Fruit fly (Drosophila melanogaster): ENCODE measurements around the gene CG12995.

Gene CG12995

dm6 chrX:17209897-17210296, at the start of gene CG12995:
TSS of gene CG12995 (minus strand) at chrX:17209997.
- no peak for TF ChIP-seq noc (tag; optimal IDR thresholded peaks at IDR 0.05)

dm6 chrX:17255677-17256076, 45.9 kb upstream of the CG12995 start:
- TF ChIP-seq noc (tag; optimal IDR thresholded peaks at IDR 0.05): no peak

dm6 chrX:17254094-17254493, 44.3 kb upstream of the CG12995 start:
- no peak for TF ChIP-seq noc (tag; optimal IDR thresholded peaks at IDR 0.05)

- TF ChIP-seq noc (tag; optimal IDR thresholded peaks at IDR 0.05): no peak
Observed at dm6 chrX:17249326-17249725, 39.5 kb upstream of the CG12995 start, which contains the start of gene CG8675. TSS of gene CG8675 (minus strand) at chrX:17249502.

dm6 chrX:17246916-17247315, 37.1 kb upstream of the CG12995 start, which contains the start of gene CG42854:
TSS of gene CG42854 (minus strand) at chrX:17247016.
- TF ChIP-seq noc (tag; optimal IDR thresholded peaks at IDR 0.05): no peak

dm6 chrX:17244854-17245253, 35.1 kb upstream of the CG12995 start, which contains the start of gene CG8915:
TSS of gene CG8915 (minus strand) at chrX:17245001.
- no peak for TF ChIP-seq noc (tag; optimal IDR thresholded peaks at IDR 0.05)

- TF ChIP-seq noc (tag; optimal IDR thresholded peaks at IDR 0.05): no peak
Observed at dm6 chrX:17237421-17237820, 27.6 kb upstream of the CG12995 start.

dm6 chrX:17236468-17236867, 26.7 kb upstream of the CG12995 start:
- no peak for TF ChIP-seq noc (tag; optimal IDR thresholded peaks at IDR 0.05)

- TF ChIP-seq noc (tag; optimal IDR thresholded peaks at IDR 0.05): no peak
Observed at dm6 chrX:17232642-17233041, 22.8 kb upstream of the CG12995 start, which contains the start of gene f. TSS of gene f (plus strand) at chrX:17232942.

- no peak for TF ChIP-seq noc (tag; optimal IDR thresholded peaks at IDR 0.05)
Observed at dm6 chrX:17230944-17231343, 21.1 kb upstream of the CG12995 start, which contains the start of gene CG10597. TSS of gene CG10597 (minus strand) at chrX:17231044.

dm6 chrX:17229475-17230169, 19.8 kb upstream of the CG12995 start:
- no peak for TF ChIP-seq noc (tag; optimal IDR thresholded peaks at IDR 0.05)

dm6 chrX:17227462-17227861, 17.7 kb upstream of the CG12995 start:
- no peak for TF ChIP-seq noc (tag; optimal IDR thresholded peaks at IDR 0.05)

- peak; percentile 9 for TF ChIP-seq noc (tag; optimal IDR thresholded peaks at IDR 0.05)
Observed at dm6 chrX:17226681-17227019, 16.9 kb upstream of the CG12995 start, which contains the start of gene CG10598. TSS of gene CG10598 (minus strand) at chrX:17226867.

- no peak for TF ChIP-seq noc (tag; optimal IDR thresholded peaks at IDR 0.05)
Observed at dm6 chrX:17225972-17226680, 16.3 kb upstream of the CG12995 start.

dm6 chrX:17223715-17224114, 13.9 kb upstream of the CG12995 start, which contains the start of gene CG34327:
TSS of gene CG34327 (minus strand) at chrX:17223815.
- TF ChIP-seq noc (tag; optimal IDR thresholded peaks at IDR 0.05): no peak

- TF ChIP-seq noc (tag; optimal IDR thresholded peaks at IDR 0.05): no peak
Observed at dm6 chrX:17221142-17221541, 11.3 kb upstream of the CG12995 start, which contains the start of gene CG5172. TSS of gene CG5172 (plus strand) at chrX:17221442.
